Worm (Caenorhabditis elegans) whole organism, young adult: ENCODE data around the gene C45B2.1.

Experiments
- C06A6.2 ChIP-seq: fragments of 200-800 bp; sonication (Bioruptor generic); conservative IDR thresholded peaks from 2 replicates; pipeline ENCODE4 v1.3.6; 2022; ENCODE audit warnings: missing genetic modification characterization, missing compliant biosample characterization
- F10E7.11 ChIP-seq: sonication (generic microtip); optimal IDR thresholded peaks from 2 replicates; lab custom pipeline; 2017; ENCODE audit warnings: mild to moderate bottlenecking, missing genetic modification characterization, moderate library complexity, missing compliant biosample characterization
- F33H1.4 ChIP-seq: fragments of 200-800 bp; sonication (Bioruptor generic); IDR thresholded peaks from 2 replicates; pipeline ENCODE4 v1.3.6; 2022; ENCODE audit warnings: missing genetic modification reagents, missing genetic modification characterization, missing compliant biosample characterization
- F39B2.1 ChIP-seq: fragments of 200-800 bp; sonication (Bioruptor generic); IDR thresholded peaks from 2 replicates; pipeline ENCODE4 v1.3.6; 2022; ENCODE audit warnings: missing genetic modification reagents, missing genetic modification characterization, missing compliant biosample characterization
- F49E8.2 ChIP-seq: sonication (generic microtip); optimal IDR thresholded peaks from 3 replicates; lab custom pipeline; 2017; ENCODE audit warnings: missing genetic modification characterization, mild to moderate bottlenecking, missing compliant biosample characterization, antibody characterized with exemption, moderate library complexity; ENCODE audit not compliant: insufficient read depth
- F52B5.7 ChIP-seq: sonication (generic microtip); optimal IDR thresholded peaks from 2 replicates; lab custom pipeline; 2016; ENCODE audit warnings: mild to moderate bottlenecking, missing genetic modification characterization, missing compliant biosample characterization
- F55B11.4 ChIP-seq: sonication (generic microtip); optimal IDR thresholded peaks from 2 replicates; lab custom pipeline; 2016; ENCODE audit warnings: missing compliant biosample characterization, missing genetic modification characterization, borderline replicate concordance; ENCODE audit not compliant: insufficient read depth
- Y56A3A.18 ChIP-seq: fragments of 200-800 bp; sonication (Bioruptor generic); IDR thresholded peaks from 2 replicates; pipeline ENCODE4 v1.3.6; 2022; ENCODE audit warnings: missing genetic modification reagents, missing genetic modification characterization, missing compliant biosample characterization
- Y95B8A.8 ChIP-seq: fragments of 200-800 bp; sonication (Bioruptor generic); IDR thresholded peaks from 2 replicates; pipeline ENCODE4 v1.3.6; 2022; ENCODE audit warnings: missing genetic modification reagents, missing genetic modification characterization, missing compliant biosample characterization
- ama-1 ChIP-seq, 3 experiments: fragments of 150-350 bp in 1 of 3; sonication (generic microtip) in 2 of 3; optimal IDR thresholded peaks; 2 replicates each; lab custom pipeline; 2014 to 2018; ENCODE audit warnings: missing biosample characterization in 2 of 3, missing genetic modification characterization in 2 of 3, missing genetic modification reagents in 2 of 3
- aptf-2 ChIP-seq: fragments of 200-800 bp; sonication (Bioruptor generic); conservative IDR thresholded peaks from 2 replicates; pipeline ENCODE4 v1.3.6; 2022; ENCODE audit warnings: missing genetic modification reagents, missing genetic modification characterization, missing compliant biosample characterization
- atf-7 ChIP-seq: sonication (generic microtip); optimal IDR thresholded peaks from 2 replicates; lab custom pipeline; 2017; ENCODE audit warnings: mild to moderate bottlenecking, missing genetic modification characterization, missing compliant biosample characterization
- athp-1 ChIP-seq: sonication (generic microtip); optimal IDR thresholded peaks from 2 replicates; lab custom pipeline; 2017; ENCODE audit warnings: mild to moderate bottlenecking, missing genetic modification characterization, missing compliant biosample characterization
- cebp-2 ChIP-seq: fragments of 200-800 bp; sonication (Bioruptor generic); IDR thresholded peaks from 2 replicates; pipeline ENCODE4 v1.3.6; 2022; ENCODE audit warnings: missing genetic modification characterization, missing compliant biosample characterization
- chd-7 ChIP-seq: sonication (generic microtip); optimal IDR thresholded peaks from 2 replicates; lab custom pipeline; 2016; ENCODE audit warnings: mild to moderate bottlenecking, missing genetic modification characterization, moderate library complexity, missing compliant biosample characterization
- dpff-1 ChIP-seq: sonication (generic microtip); optimal IDR thresholded peaks from 2 replicates; lab custom pipeline; 2017; ENCODE audit warnings: mild to moderate bottlenecking, missing genetic modification characterization, missing compliant biosample characterization
- egl-18 ChIP-seq: fragments of 200-800 bp; sonication (Bioruptor generic); IDR thresholded peaks from 2 replicates; pipeline ENCODE4 v1.3.6; 2022; ENCODE audit warnings: missing genetic modification reagents, missing genetic modification characterization, missing compliant biosample characterization
- egrh-3 ChIP-seq: fragments of 200-800 bp; sonication (Bioruptor generic); IDR thresholded peaks from 2 replicates; pipeline ENCODE4 v1.3.6; 2022; ENCODE audit warnings: missing genetic modification reagents, missing genetic modification characterization, missing compliant biosample characterization
- ekl-4 ChIP-seq: fragments of 200-800 bp; sonication (Bioruptor generic); IDR thresholded peaks from 2 replicates; pipeline ENCODE4 v1.3.6; 2022; ENCODE audit warnings: missing genetic modification reagents, missing genetic modification characterization, missing compliant biosample characterization
- ets-4 ChIP-seq: fragments of 200-800 bp; sonication (Bioruptor generic); optimal IDR thresholded peaks from 2 replicates; lab custom pipeline; 2018; ENCODE audit warnings: mild to moderate bottlenecking, missing genetic modification characterization, missing compliant biosample characterization
- gei-17 ChIP-seq: fragments of 200-800 bp; sonication (Bioruptor generic); optimal IDR thresholded peaks from 2 replicates; lab custom pipeline; 2018; ENCODE audit warnings: mild to moderate bottlenecking, missing genetic modification characterization, missing compliant biosample characterization
- hsf-1 ChIP-seq: fragments of 200-800 bp; sonication (Bioruptor generic); IDR thresholded peaks from 2 replicates; pipeline ENCODE4 v1.3.6; 2022; ENCODE audit warnings: missing genetic modification reagents, missing genetic modification characterization, missing compliant biosample characterization
- lag-1 ChIP-seq: fragments of 200-800 bp; sonication (Bioruptor generic); IDR thresholded peaks from 2 replicates; pipeline ENCODE4 v1.3.6; 2022; ENCODE audit warnings: missing genetic modification reagents, missing genetic modification characterization, missing compliant biosample characterization
- let-607 ChIP-seq, 2 experiments: fragments of 200-800 bp in 1 of 2; sonication (Bioruptor generic) in 1 of 2; sonication (generic microtip) in 1 of 2; optimal IDR thresholded peaks; 2 replicates each; lab custom pipeline; 2016 to 2018; ENCODE audit warnings: mild to moderate bottlenecking in 2 of 2, missing compliant biosample characterization in 2 of 2, missing genetic modification characterization in 2 of 2, moderate library complexity in 2 of 2, missing genotype in 1 of 2
- mel-28 ChIP-seq: sonication (generic microtip); optimal IDR thresholded peaks from 2 replicates; lab custom pipeline; 2016; ENCODE audit warnings: borderline replicate concordance, mild to moderate bottlenecking, missing genetic modification characterization, missing compliant biosample characterization
- mxl-1 ChIP-seq: sonication (generic microtip); optimal IDR thresholded peaks from 2 replicates; lab custom pipeline; 2016; ENCODE audit warnings: missing genetic modification characterization, missing compliant biosample characterization
- nfya-1 ChIP-seq: sonication (generic microtip); optimal IDR thresholded peaks from 2 replicates; lab custom pipeline; 2017; ENCODE audit warnings: antibody characterized with exemption, missing compliant biosample characterization, missing genetic modification characterization, borderline replicate concordance; ENCODE audit not compliant: insufficient read depth
- nhr-80 ChIP-seq: sonication (generic microtip); optimal IDR thresholded peaks from 2 replicates; lab custom pipeline; 2016; ENCODE audit warnings: missing genetic modification characterization, missing compliant biosample characterization
- pbrm-1 ChIP-seq: fragments of 200-800 bp; sonication (Bioruptor generic); IDR thresholded peaks from 2 replicates; pipeline ENCODE4 v1.3.6; 2022; ENCODE audit warnings: missing genetic modification reagents, missing genetic modification characterization, missing compliant biosample characterization
- sdz-38 ChIP-seq: sonication (generic microtip); optimal IDR thresholded peaks from 2 replicates; lab custom pipeline; 2016; ENCODE audit warnings: missing genotype, missing genetic modification characterization, missing compliant biosample characterization
- snpc-4 ChIP-seq, 5 experiments: fragments of 150-350 bp in 1 of 5; sonication (generic microtip) in 4 of 5; optimal IDR thresholded peaks; 2 replicates each; lab custom pipeline; 2014 to 2018; ENCODE audit warnings: missing genetic modification characterization in 5 of 5, missing biosample characterization in 3 of 5, antibody characterized with exemption in 2 of 5, mild to moderate bottlenecking in 2 of 5, missing compliant biosample characterization in 2 of 5, missing genotype in 2 of 5, moderate library complexity in 2 of 5, missing genetic modification reagents in 1 of 5
- tbp1 ChIP-seq: fragments of 200-800 bp; sonication (Bioruptor generic); optimal IDR thresholded peaks from 2 replicates; lab custom pipeline; 2018; ENCODE audit warnings: mild to moderate bottlenecking, missing genetic modification characterization, missing compliant biosample characterization
- tbx-9 ChIP-seq: sonication (generic microtip); optimal IDR thresholded peaks from 2 replicates; lab custom pipeline; 2016; ENCODE audit warnings: borderline replicate concordance, missing genetic modification characterization, inconsistent platforms, missing compliant biosample characterization
- xnd-1 ChIP-seq: sonication (generic microtip); optimal IDR thresholded peaks from 2 replicates; lab custom pipeline; 2016; ENCODE audit warnings: missing genotype, missing genetic modification reagents, missing genetic modification characterization, missing compliant biosample characterization
- zim-3 ChIP-seq: sonication (generic microtip); optimal IDR thresholded peaks from 2 replicates; lab custom pipeline; 2017; ENCODE audit warnings: mild to moderate bottlenecking, missing genetic modification characterization, moderate library complexity, missing compliant biosample characterization
- ztf-3 ChIP-seq: fragments of 200-800 bp; sonication (Bioruptor generic); optimal IDR thresholded peaks from 2 replicates; lab custom pipeline; 2018; ENCODE audit warnings: mild to moderate bottlenecking, missing genetic modification characterization, missing compliant biosample characterization

C45B2.1 gene

ce11 chrX:6091967-6092366 lies 6.0 kb downstream of the C45B2.1 start, which contains the start of gene hsp-3 (continued):
- TF ChIP-seq gei-17 (GFP tag; lab: Kevin White, UChicago) (peak; percentile 85), aptf-2 (GFP tag; lab: Robert Waterston, UW) (peak; percentile 35; the same call in 1 of the 2 replicates), cebp-2 (GFP tag; lab: Robert Waterston, UW) (no peak), F52B5.7 (tag; lab: Kevin White, UChicago) (peak; percentile 76), F49E8.2 (tag; lab: Kevin White, UChicago) (no peak), sdz-38 (tag; lab: Kevin White, UChicago) (no peak), xnd-1 (no peak), Y56A3A.18 (GFP tag; lab: Robert Waterston, UW) (peak; percentile 80), F33H1.4 (peak; percentile 13; the same call in 1 of the 2 replicates), pbrm-1 (GFP tag; lab: Robert Waterston, UW) (peak; percentile 98), Y95B8A.8 (peak; percentile 85; the same call in 1 of the 2 replicates), dpff-1 (tag; lab: Kevin White, UChicago) (no peak), athp-1 (peak; percentile 76), nhr-80 (tag; lab: Kevin White, UChicago) (peak; percentile 100), egrh-3 (peak; percentile 94), egl-18 (GFP tag; lab: Robert Waterston, UW) (peak; percentile 82; the same call in 1 of the 2 replicates), let-607 (tag; optimal IDR thresholded peaks at IDR 0.05; lab: Kevin White, UChicago) (peak; percentile 100), mxl-1 (tag; lab: Kevin White, UChicago) (no peak), F10E7.11 (no peak), ets-4 (GFP tag; lab: Kevin White, UChicago) (peak; percentile 99), chd-7 (peak; percentile 96), F55B11.4 (tag; lab: Kevin White, UChicago) (no peak), nfya-1 (tag; lab: Kevin White, UChicago) (no peak), zim-3 (tag; lab: Kevin White, UChicago) (peak; percentile 83), atf-7 (peak; percentile 96), snpc-4 (GFP tag; optimal IDR thresholded peaks at IDR 0.05; lab: Kevin White, UChicago) (no peak), snpc-4 (tag; optimal IDR thresholded peaks at IDR 0.05; lab: Kevin White, UChicago) (peak in 3 of 4 experiments; percentile 60 to 82 (median 78)), tbx-9 (tag; lab: Kevin White, UChicago) (no peak), lag-1 (no peak), C06A6.2 (GFP tag; lab: Robert Waterston, UW) (peak; percentile 88)

ce11 chrX:6092533-6092932 lies 6.6 kb downstream of the C45B2.1 start:
- TF ChIP-seq F39B2.1 (GFP tag; lab: Robert Waterston, UW) (no peak), tbp1 (GFP tag; lab: Kevin White, UChicago) (no peak), ekl-4 (GFP tag; lab: Robert Waterston, UW) (no peak), mel-28 (tag; lab: Kevin White, UChicago) (no peak), hsf-1 (GFP tag; lab: Robert Waterston, UW) (no peak), tbx-9 (tag; lab: Kevin White, UChicago) (no peak), ama-1 (optimal IDR thresholded peaks at IDR 0.05; lab: Kevin White, UChicago) (peak; percentile 36), ama-1 (GFP tag; optimal IDR thresholded peaks at IDR 0.05; lab: Kevin White, UChicago) (no peak), ztf-3 (GFP tag; lab: Kevin White, UChicago) (no peak)
